Worm (Caenorhabditis elegans): ENCODE data around the gene F07A11.5.

DNA sequence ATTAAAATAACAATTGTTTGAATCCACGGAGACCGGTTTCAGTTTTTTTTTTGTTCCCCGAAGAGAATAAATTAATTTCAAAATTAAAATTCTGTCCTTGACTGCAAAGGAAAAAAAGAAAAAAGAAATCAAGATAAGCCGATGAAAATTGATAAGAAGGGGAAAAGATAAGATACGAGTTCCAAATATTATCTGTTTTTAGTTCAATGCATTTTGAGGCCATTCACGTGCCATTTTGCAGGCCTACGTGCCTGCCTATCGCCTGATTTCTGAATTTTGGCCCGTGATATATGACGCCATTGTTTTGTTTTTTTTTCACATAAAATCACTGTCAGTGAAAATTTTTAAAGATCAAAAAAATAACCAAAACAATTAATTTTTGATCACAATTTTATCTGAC, 638 bp upstream of the F07A11.5 start:
- TF ChIP-seq nfyb-1 (GFP tag; IDR thresholded peaks at IDR 0.05) (no peak), F55B11.4 (tag; optimal IDR thresholded peaks at IDR 0.05; ENCODE audit: borderline replicate concordance, insufficient read depth) (no peak), nfya-1 (tag; optimal IDR thresholded peaks at IDR 0.05; ENCODE audit: borderline replicate concordance, insufficient read depth) (no peak), let-607 (tag; optimal IDR thresholded peaks at IDR 0.05) (no peak)

Measured in whole organism, young adult.